Worm (Caenorhabditis elegans) whole organism, mixed stage, embryonic: ENCODE measurements around the gene ZK1320.11.
A peak's percentile ranks its signal among the peaks of the same experiment; 100 is the strongest.

Experiments used
- M03D4.4 ChIP-seq: sonication (generic microtip); optimal IDR thresholded peaks from 2 replicates; lab custom pipeline; 2017; ENCODE audit warnings: mild to moderate bottlenecking, missing genetic modification characterization, missing compliant biosample characterization
- bed-3 ChIP-seq: fragments of 200-800 bp; sonication (Bioruptor generic); optimal IDR thresholded peaks from 3 replicates; lab custom pipeline; 2018; ENCODE audit warnings: mild to moderate bottlenecking, missing genetic modification characterization, moderate library complexity, missing compliant biosample characterization
- ceh-39 ChIP-seq: fragments of 150-350 bp; optimal IDR thresholded peaks from 2 replicates; lab custom pipeline; 2014; ENCODE audit warnings: missing biosample characterization, missing genetic modification characterization
- ceh-43 ChIP-seq: fragments of 200-800 bp; sonication (Bioruptor generic); optimal IDR thresholded peaks from 2 replicates; lab custom pipeline; 2018; ENCODE audit warnings: mild to moderate bottlenecking, missing genetic modification characterization, moderate library complexity, missing compliant biosample characterization
- ceh-83 ChIP-seq: fragments of 200-800 bp; sonication (Bioruptor generic); optimal IDR thresholded peaks from 2 replicates; lab custom pipeline; 2018; ENCODE audit warnings: mild to moderate bottlenecking, missing genetic modification characterization, missing compliant biosample characterization
- ces-1 ChIP-seq: fragments of 150-350 bp; optimal IDR thresholded peaks from 2 replicates; lab custom pipeline; 2014; ENCODE audit warnings: missing biosample characterization, missing genetic modification reagents, missing genetic modification characterization
- cnd-1 ChIP-seq: fragments of 200-800 bp; sonication (Bioruptor generic); optimal IDR thresholded peaks from 2 replicates; lab custom pipeline; 2018; ENCODE audit warnings: mild to moderate bottlenecking, missing genetic modification characterization, missing compliant biosample characterization
- drap-1 ChIP-seq: fragments of 200-800 bp; sonication (Bioruptor generic); optimal IDR thresholded peaks from 3 replicates; lab custom pipeline; 2018; ENCODE audit warnings: mild to moderate bottlenecking, missing genetic modification characterization, missing compliant biosample characterization
- flh-1 ChIP-seq: fragments of 200-800 bp; sonication (Bioruptor generic); optimal IDR thresholded peaks from 2 replicates; lab custom pipeline; 2018; ENCODE audit warnings: mild to moderate bottlenecking, missing genetic modification characterization, moderate library complexity, missing compliant biosample characterization
- hlh-1 ChIP-seq: fragments of 150-350 bp; optimal IDR thresholded peaks from 2 replicates; lab custom pipeline; 2014; ENCODE audit warnings: missing biosample characterization, missing genetic modification reagents, missing genetic modification characterization
- lin-13 ChIP-seq: fragments of 150-350 bp; optimal IDR thresholded peaks from 2 replicates; lab custom pipeline; 2014; ENCODE audit warnings: missing biosample characterization, missing genetic modification characterization
- lin-32 ChIP-seq: fragments of 200-800 bp; sonication (Bioruptor generic); optimal IDR thresholded peaks from 2 replicates; lab custom pipeline; 2018; ENCODE audit warnings: mild to moderate bottlenecking, missing genetic modification characterization, missing compliant biosample characterization
- mab-5 ChIP-seq: fragments of 150-350 bp; optimal IDR thresholded peaks from 2 replicates; lab custom pipeline; 2014; ENCODE audit warnings: missing biosample characterization, missing genetic modification characterization
- mep-1 ChIP-seq: fragments of 150-350 bp; optimal IDR thresholded peaks from 2 replicates; lab custom pipeline; 2017; ENCODE audit warnings: missing biosample characterization, missing genetic modification reagents, missing genetic modification characterization, inconsistent platforms
- mls-2 ChIP-seq: sonication (generic microtip); optimal IDR thresholded peaks from 2 replicates; lab custom pipeline; 2016; ENCODE audit warnings: mild to moderate bottlenecking, missing genetic modification characterization, moderate library complexity, missing compliant biosample characterization
- nhr-2 ChIP-seq: fragments of 150-350 bp; optimal IDR thresholded peaks from 2 replicates; lab custom pipeline; 2014; ENCODE audit warnings: missing biosample characterization, missing genetic modification characterization
- nhr-237 ChIP-seq: fragments of 150-350 bp; optimal IDR thresholded peaks from 2 replicates; lab custom pipeline; 2014; ENCODE audit warnings: missing biosample characterization, missing genetic modification characterization
- nhr-28 ChIP-seq: fragments of 150-350 bp; optimal IDR thresholded peaks from 2 replicates; lab custom pipeline; 2014; ENCODE audit warnings: missing biosample characterization, missing genetic modification characterization
- nhr-76 ChIP-seq: sonication (generic microtip); optimal IDR thresholded peaks from 2 replicates; lab custom pipeline; 2017; ENCODE audit warnings: missing biosample characterization, missing genetic modification characterization
- pha-4 ChIP-seq: fragments of 150-350 bp; optimal IDR thresholded peaks from 2 replicates; lab custom pipeline; 2018; ENCODE audit warnings: missing biosample characterization, missing genetic modification reagents, missing genetic modification characterization
- sem-2 ChIP-seq: fragments of 200-800 bp; sonication (Bioruptor generic); optimal IDR thresholded peaks from 2 replicates; lab custom pipeline; 2018; ENCODE audit warnings: mild to moderate bottlenecking, missing genetic modification characterization, missing compliant biosample characterization
- snpc-4 ChIP-seq: fragments of 150-350 bp; optimal IDR thresholded peaks from 2 replicates; lab custom pipeline; 2014; ENCODE audit warnings: missing biosample characterization, missing genetic modification characterization
- tbx-8 ChIP-seq: fragments of 200-800 bp; sonication (Bioruptor generic); optimal IDR thresholded peaks from 2 replicates; lab custom pipeline; 2018; ENCODE audit warnings: mild to moderate bottlenecking, missing genetic modification characterization, moderate library complexity, missing compliant biosample characterization
- unc-120 ChIP-seq: sonication (generic microtip); optimal IDR thresholded peaks from 2 replicates; lab custom pipeline; 2017; ENCODE audit warnings: missing genetic modification characterization, missing compliant biosample characterization; ENCODE audit not compliant: poor library complexity, severe bottlenecking
- unc-39 ChIP-seq: fragments of 150-350 bp; optimal IDR thresholded peaks from 2 replicates; lab custom pipeline; 2014; ENCODE audit warnings: missing biosample characterization, missing genetic modification characterization
- unc-62 ChIP-seq: fragments of 150-350 bp; optimal IDR thresholded peaks from 2 replicates; lab custom pipeline; 2014; ENCODE audit warnings: missing biosample characterization, missing genetic modification reagents, missing genetic modification characterization
- zip-8 ChIP-seq: fragments of 150-350 bp; optimal IDR thresholded peaks from 2 replicates; lab custom pipeline; 2014; ENCODE audit warnings: missing biosample characterization, missing genetic modification characterization
- ztf-11 ChIP-seq: fragments of 150-350 bp; optimal IDR thresholded peaks from 2 replicates; lab custom pipeline; 2014; ENCODE audit warnings: missing biosample characterization, missing genetic modification characterization

Gene ZK1320.11

DNA sequence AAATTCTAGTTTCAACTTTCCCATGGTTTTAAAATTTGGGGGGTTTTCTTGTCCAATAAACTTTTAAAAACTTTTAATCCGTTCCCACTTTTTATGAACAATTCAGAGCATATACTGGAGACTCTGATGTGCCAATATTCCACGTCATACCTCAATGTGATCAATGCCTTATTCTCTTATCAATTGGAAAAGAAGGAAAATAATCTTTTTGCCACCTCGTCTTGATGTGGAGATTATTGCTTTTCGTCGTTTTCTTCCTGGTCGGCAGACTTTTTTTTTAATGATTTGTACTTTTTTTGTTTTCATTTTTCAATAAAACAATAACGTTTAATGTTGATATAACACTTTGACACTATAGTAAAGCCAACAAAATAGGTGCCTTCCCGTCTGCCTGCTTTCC, 10.0 kb downstream of the ZK1320.11 start:
- TF ChIP-seq nhr-237 (no peak), unc-39 (no peak), mab-5 (tag; lab: Kevin White, UChicago) (no peak), zip-8 (tag; lab: Kevin White, UChicago) (no peak)

ce11 chrII:9679842-9680241, 12.4 kb downstream of the ZK1320.11 start:
- no peak for TF ChIP-seq lin-13 (tag; lab: Kevin White, UChicago)
- no peak for TF ChIP-seq bed-3
- no peak for TF ChIP-seq cnd-1 (tag; lab: Kevin White, UChicago)
- no peak for TF ChIP-seq unc-62 (GFP tag; lab: Kevin White, UChicago)
- no peak for TF ChIP-seq unc-120 (tag; lab: Kevin White, UChicago)
- TF ChIP-seq ceh-43 (GFP tag; lab: Kevin White, UChicago) = no peak
- TF ChIP-seq sem-2 = no peak

ce11 chrII:9680493-9680892, 13.1 kb downstream of the ZK1320.11 start, which contains the start of gene ZK1320.13:
Gene ZK1320.13, plus strand, starts transcription at chrII:9680793.
- TF ChIP-seq ceh-83 (no peak), cnd-1 (tag; lab: Kevin White, UChicago) (no peak), mls-2 (tag; lab: Kevin White, UChicago) (no peak), ceh-43 (GFP tag; lab: Kevin White, UChicago) (no peak), flh-1 (GFP tag; lab: Kevin White, UChicago) (no peak), lin-32 (no peak), sem-2 (no peak), ztf-11 (tag; lab: Kevin White, UChicago) (no peak), mep-1 (tag; lab: Kevin White, UChicago) (no peak), drap-1 (GFP tag; lab: Kevin White, UChicago) (no peak), nhr-28 (no peak), hlh-1 (tag; lab: Kevin White, UChicago) (no peak)

- no peak for TF ChIP-seq nhr-2 (tag; lab: Kevin White, UChicago)
- TF ChIP-seq M03D4.4 (tag; lab: Kevin White, UChicago) = no peak
- no peak for TF ChIP-seq ceh-83
- no peak for TF ChIP-seq pha-4
- TF ChIP-seq unc-62 (GFP tag; lab: Kevin White, UChicago) = no peak
- TF ChIP-seq ces-1 (GFP tag; lab: Kevin White, UChicago) = peak; percentile 1
- TF ChIP-seq nhr-237 = no peak
- TF ChIP-seq unc-39 = no peak
- TF ChIP-seq, all 35 proteins: peak for 1
These were observed 14.6 kb downstream of the ZK1320.11 start for ce11 chrII:9682044-9682443.

- no peak for TF ChIP-seq tbx-8 (GFP tag; lab: Kevin White, UChicago)
- no peak for TF ChIP-seq ceh-39
- no peak for TF ChIP-seq ztf-11 (tag; lab: Kevin White, UChicago)
- TF ChIP-seq unc-62 (GFP tag; lab: Kevin White, UChicago) = no peak
- no peak for TF ChIP-seq zip-8 (tag; lab: Kevin White, UChicago)
- no peak for TF ChIP-seq cnd-1 (tag; lab: Kevin White, UChicago)
- no peak for TF ChIP-seq mep-1 (tag; lab: Kevin White, UChicago)
- TF ChIP-seq ceh-43 (GFP tag; lab: Kevin White, UChicago) = no peak
- TF ChIP-seq drap-1 (GFP tag; lab: Kevin White, UChicago) = no peak
- TF ChIP-seq unc-120 (tag; lab: Kevin White, UChicago) = no peak
- no peak for TF ChIP-seq ceh-83
- no peak for TF ChIP-seq snpc-4
- no peak for TF ChIP-seq ces-1 (GFP tag; lab: Kevin White, UChicago)
- no peak for TF ChIP-seq unc-39
- no peak for TF ChIP-seq flh-1 (GFP tag; lab: Kevin White, UChicago)
- no peak for TF ChIP-seq lin-32
- no peak for TF ChIP-seq mls-2 (tag; lab: Kevin White, UChicago)
- no peak for TF ChIP-seq M03D4.4 (tag; lab: Kevin White, UChicago)
- no peak for TF ChIP-seq nhr-237
- no peak for TF ChIP-seq nhr-76 (tag; lab: Kevin White, UChicago)
These were observed 16.8 kb downstream of the ZK1320.11 start for ce11 chrII:9684175-9684574.

ce11 chrII:9686663-9687193, 19.3 kb downstream of the ZK1320.11 start, which contains the start of gene ZK1320.9:
Gene ZK1320.9, minus strand, starts transcription at chrII:9686713.
- no peak for TF ChIP-seq lin-13 (tag; lab: Kevin White, UChicago)
